Fruit fly (Drosophila melanogaster): ENCODE measurements around the gene ko.

Gene ko

DNA sequence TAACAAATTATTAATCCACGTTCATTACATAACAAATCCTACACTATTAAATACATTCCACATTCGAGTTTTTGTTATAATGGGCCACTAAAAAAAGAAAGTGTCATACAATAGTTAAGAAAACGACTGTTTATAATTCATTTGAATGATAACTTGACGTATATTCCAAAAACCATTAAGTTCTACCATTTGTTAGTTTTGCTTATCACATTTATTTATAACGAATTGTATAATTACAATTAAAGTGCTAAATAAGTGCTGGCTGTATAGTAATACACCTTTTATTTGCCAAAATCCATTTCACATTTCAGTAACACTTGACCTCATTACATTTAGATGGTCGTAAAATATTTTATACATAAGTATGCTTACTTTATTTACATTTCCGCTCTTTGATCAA lies 5.3 kb upstream of the ko start, which contains the start of gene CG10565:
Gene CG10565 (minus strand): TSS at position 101 of the 400 bp plus-strand sequence.
- TF ChIP-seq woc (GFP tag; optimal IDR thresholded peaks at IDR 0.05) (no peak), Dif (GFP tag; optimal IDR thresholded peaks at IDR 0.05; ENCODE audit: partially characterized antibody) (no peak), sv (GFP tag; optimal IDR thresholded peaks at IDR 0.05) (no peak), Abd-B (GFP tag; optimal IDR thresholded peaks at IDR 0.05) (no peak), br (GFP tag; optimal IDR thresholded peaks at IDR 0.05) (no peak), Hr78 (GFP tag; optimal IDR thresholded peaks at IDR 0.05) (no peak), foxo (GFP tag; optimal IDR thresholded peaks at IDR 0.05) (no peak)

DNA sequence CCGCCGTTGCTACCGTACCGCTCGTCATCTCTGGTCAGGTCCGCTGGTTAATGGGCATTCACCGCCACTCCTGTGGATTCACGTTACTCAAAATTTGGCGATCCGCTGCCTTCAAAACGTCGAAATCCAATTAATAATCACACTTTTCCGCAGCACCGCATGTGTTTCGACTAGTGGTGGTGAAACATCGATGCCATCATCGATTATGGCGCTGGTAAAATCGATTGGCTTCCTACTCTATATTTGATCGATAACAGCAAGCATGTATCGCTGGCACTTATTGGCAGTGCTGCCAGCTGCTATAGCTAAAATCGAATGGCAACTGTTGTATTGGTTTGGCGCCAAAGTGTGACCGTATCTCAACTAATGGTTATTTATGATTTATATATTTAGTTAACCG lies 4.9 kb upstream of the ko start:
- no peak for TF ChIP-seq Jra (GFP tag; optimal IDR thresholded peaks at IDR 0.05)
- no peak for TF ChIP-seq dmrt93B (GFP tag; optimal IDR thresholded peaks at IDR 0.05)
- peak; percentile 12 for TF ChIP-seq Dif (GFP tag; optimal IDR thresholded peaks at IDR 0.05; ENCODE audit: partially characterized antibody)
- no peak for TF ChIP-seq br (GFP tag; optimal IDR thresholded peaks at IDR 0.05)
- peak; percentile 55 for TF ChIP-seq Hr83 (GFP tag; optimal IDR thresholded peaks at IDR 0.05; ENCODE audit: poor library complexity, severe bottlenecking)
- peak; percentile 51 for TF ChIP-seq Myc (optimal IDR thresholded peaks at IDR 0.05)
- peak; percentile 8 for TF ChIP-seq CrebA (GFP tag; optimal IDR thresholded peaks at IDR 0.05; ENCODE audit: borderline replicate concordance)
- TF ChIP-seq Abd-B (GFP tag; optimal IDR thresholded peaks at IDR 0.05): no peak

DNA sequence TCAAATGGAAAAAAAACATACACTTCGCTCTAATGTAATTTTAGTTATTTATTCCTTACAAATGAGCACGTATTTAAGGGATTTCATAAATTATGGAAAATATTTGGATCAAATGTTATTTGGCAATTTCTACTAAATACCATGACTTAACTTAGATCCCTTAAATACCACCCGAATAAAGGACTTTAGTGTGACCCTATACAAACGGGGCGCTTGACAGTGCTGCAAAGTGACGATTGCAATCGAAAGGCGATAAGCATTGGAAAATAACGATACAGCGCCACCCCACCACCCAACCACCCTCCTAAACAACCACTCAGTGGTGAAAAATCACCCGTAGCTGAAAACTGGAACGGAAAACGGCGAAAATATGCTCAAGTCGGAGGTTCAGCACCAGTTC lies 468 bp upstream of the ko start, which contains the start of gene ICA69:
Gene ICA69 (plus strand): TSS at position 20 of the 400 bp plus-strand sequence.
- TF ChIP-seq Rel (GFP tag; optimal IDR thresholded peaks at IDR 0.05) (no peak), Rel (tag; optimal IDR thresholded peaks at IDR 0.05) (no peak), psq (GFP tag; optimal IDR thresholded peaks at IDR 0.05) (no peak), Dfd (GFP tag; optimal IDR thresholded peaks at IDR 0.05) (no peak), h (GFP tag; optimal IDR thresholded peaks at IDR 0.05) (no peak), sv (GFP tag; optimal IDR thresholded peaks at IDR 0.05) (no peak), lola (GFP tag; optimal IDR thresholded peaks at IDR 0.05) (no peak), dmrt93B (GFP tag; optimal IDR thresholded peaks at IDR 0.05) (no peak), dl (GFP tag; optimal IDR thresholded peaks at IDR 0.05; ENCODE audit: insufficient read depth in 1 of 2, partially characterized antibody in 2 of 2) (no peak), woc (GFP tag; optimal IDR thresholded peaks at IDR 0.05) (no peak), sage (GFP tag; optimal IDR thresholded peaks at IDR 0.05) (no peak), Vsx2 (GFP tag; optimal IDR thresholded peaks at IDR 0.05; ENCODE audit: partially characterized antibody) (no peak), foxo (GFP tag; optimal IDR thresholded peaks at IDR 0.05) (no peak), br (GFP tag; optimal IDR thresholded peaks at IDR 0.05) (no peak), Hr78 (GFP tag; optimal IDR thresholded peaks at IDR 0.05) (no peak), CG9705 (GFP tag; optimal IDR thresholded peaks at IDR 0.05) (no peak), dsf (GFP tag; optimal IDR thresholded peaks at IDR 0.05; ENCODE audit: borderline replicate concordance) (no peak), HLH106 (tag; optimal IDR thresholded peaks at IDR 0.05) (no peak), brk (GFP tag; optimal IDR thresholded peaks at IDR 0.05) (no peak), ey (GFP tag; optimal IDR thresholded peaks at IDR 0.05) (no peak), tai (GFP tag; optimal IDR thresholded peaks at IDR 0.05) (no peak)

- TF ChIP-seq CG9705 (GFP tag; optimal IDR thresholded peaks at IDR 0.05): no peak
- no peak for TF ChIP-seq Hr78 (GFP tag; optimal IDR thresholded peaks at IDR 0.05)
- TF ChIP-seq Hnf4 (GFP tag; optimal IDR thresholded peaks at IDR 0.05): no peak
- TF ChIP-seq CrebA (GFP tag; optimal IDR thresholded peaks at IDR 0.05; ENCODE audit: borderline replicate concordance): no peak
- TF ChIP-seq tai (GFP tag; optimal IDR thresholded peaks at IDR 0.05): no peak
- no peak for TF ChIP-seq HLH106 (tag; optimal IDR thresholded peaks at IDR 0.05)
- no peak for TF ChIP-seq jim (GFP tag; optimal IDR thresholded peaks at IDR 0.05)
- no peak for TF ChIP-seq lola (GFP tag; optimal IDR thresholded peaks at IDR 0.05)
- no peak for TF ChIP-seq N (GFP tag; optimal IDR thresholded peaks at IDR 0.05)
- no peak for TF ChIP-seq br (GFP tag; optimal IDR thresholded peaks at IDR 0.05)
- no peak for TF ChIP-seq Dfd (GFP tag; optimal IDR thresholded peaks at IDR 0.05)
- TF ChIP-seq foxo (GFP tag; optimal IDR thresholded peaks at IDR 0.05): no peak
- no peak for TF ChIP-seq Sp1 (GFP tag; optimal IDR thresholded peaks at IDR 0.05)
Observed at dm6 chr3L:21129682-21130081, 1.3 kb downstream of the ko start.

dm6 chr3L:21123453-21123852 lies 7.5 kb downstream of the ko start, which contains the start of gene CG33284:
Gene CG33284 (plus strand): TSS chr3L:21123753.
- TF ChIP-seq fru (GFP tag; optimal IDR thresholded peaks at IDR 0.05): no peak
- no peak for TF ChIP-seq Rel (GFP tag; optimal IDR thresholded peaks at IDR 0.05)
- no peak for TF ChIP-seq Rel (tag; optimal IDR thresholded peaks at IDR 0.05)
- no peak for TF ChIP-seq foxo (GFP tag; optimal IDR thresholded peaks at IDR 0.05)
- TF ChIP-seq OdsH (GFP tag; optimal IDR thresholded peaks at IDR 0.05): no peak
- TF ChIP-seq brk (GFP tag; optimal IDR thresholded peaks at IDR 0.05): no peak
- TF ChIP-seq sv (GFP tag; optimal IDR thresholded peaks at IDR 0.05): no peak
- no peak for TF ChIP-seq Myc (optimal IDR thresholded peaks at IDR 0.05)
- TF ChIP-seq lola (GFP tag; optimal IDR thresholded peaks at IDR 0.05): no peak
- no peak for TF ChIP-seq sage (GFP tag; optimal IDR thresholded peaks at IDR 0.05)
- no peak for TF ChIP-seq GATAd (GFP tag; optimal IDR thresholded peaks at IDR 0.05)
- no peak for TF ChIP-seq Vsx2 (GFP tag; optimal IDR thresholded peaks at IDR 0.05; ENCODE audit: partially characterized antibody)
- no peak for TF ChIP-seq usp (GFP tag; optimal IDR thresholded peaks at IDR 0.05)
